Worm (Caenorhabditis elegans) whole organism, mixed stage, embryonic: Measurements from ENCODE around the gene F26G1.3.

ENCODE experiments used
- elt-3 ChIP-seq: fragments of 150-350 bp; optimal IDR thresholded peaks from 2 replicates; lab custom pipeline; 2014; ENCODE audit warnings: missing biosample characterization, missing genetic modification characterization
- nhr-2 ChIP-seq: fragments of 150-350 bp; optimal IDR thresholded peaks from 2 replicates; lab custom pipeline; 2014; ENCODE audit warnings: missing biosample characterization, missing genetic modification characterization
- nhr-28 ChIP-seq: fragments of 150-350 bp; optimal IDR thresholded peaks from 2 replicates; lab custom pipeline; 2014; ENCODE audit warnings: missing biosample characterization, missing genetic modification characterization
- unc-39 ChIP-seq: fragments of 150-350 bp; optimal IDR thresholded peaks from 2 replicates; lab custom pipeline; 2014; ENCODE audit warnings: missing biosample characterization, missing genetic modification characterization

ce11 chrII:4806261-4806660 is 47.7 kb downstream of the F26G1.3 start:
- TF ChIP-seq nhr-2, result no peak
- TF ChIP-seq unc-39 (tag; lab: Kevin White, UChicago), result no peak
- no peak for TF ChIP-seq nhr-28
- TF ChIP-seq elt-3 (tag; lab: Kevin White, UChicago), result no peak
